Worm (Caenorhabditis elegans) whole organism, young adult: ENCODE results near the gene R07B7.6.

Source experiments
- B0019.2 ChIP-seq: fragments of 200-800 bp; sonication (Bioruptor generic); conservative IDR thresholded peaks from 2 replicates; pipeline ENCODE4 v1.3.6; 2022; ENCODE audit warnings: missing genetic modification reagents, missing genetic modification characterization, missing compliant biosample characterization
- F10E7.11 ChIP-seq: sonication (generic microtip); optimal IDR thresholded peaks from 2 replicates; lab custom pipeline; 2017; ENCODE audit warnings: mild to moderate bottlenecking, missing genetic modification characterization, moderate library complexity, missing compliant biosample characterization
- F23B12.7 ChIP-seq: sonication (generic microtip); optimal IDR thresholded peaks from 2 replicates; lab custom pipeline; 2017; ENCODE audit warnings: missing genetic modification characterization, mild to moderate bottlenecking, missing compliant biosample characterization, antibody characterized with exemption, moderate library complexity; ENCODE audit not compliant: insufficient read depth
- F33H1.4 ChIP-seq: fragments of 200-800 bp; sonication (Bioruptor generic); IDR thresholded peaks from 2 replicates; pipeline ENCODE4 v1.3.6; 2022; ENCODE audit warnings: missing genetic modification reagents, missing genetic modification characterization, missing compliant biosample characterization
- F39B2.1 ChIP-seq: fragments of 200-800 bp; sonication (Bioruptor generic); IDR thresholded peaks from 2 replicates; pipeline ENCODE4 v1.3.6; 2022; ENCODE audit warnings: missing genetic modification reagents, missing genetic modification characterization, missing compliant biosample characterization
- F57C9.4 ChIP-seq: sonication (generic microtip); optimal IDR thresholded peaks from 2 replicates; lab custom pipeline; 2017; ENCODE audit warnings: mild to moderate bottlenecking, missing genetic modification characterization, missing compliant biosample characterization
- K11D2.4 ChIP-seq: fragments of 200-800 bp; sonication (Bioruptor generic); IDR thresholded peaks from 2 replicates; pipeline ENCODE4 v1.3.6; 2022; ENCODE audit warnings: missing genetic modification reagents, missing genetic modification characterization, missing compliant biosample characterization
- T07F8.4 ChIP-seq: sonication (generic microtip); optimal IDR thresholded peaks from 2 replicates; lab custom pipeline; 2016; ENCODE audit warnings: mild to moderate bottlenecking, missing genetic modification characterization, moderate library complexity, missing compliant biosample characterization
- T26A5.8 ChIP-seq: sonication (generic microtip); optimal IDR thresholded peaks from 2 replicates; lab custom pipeline; 2016; ENCODE audit warnings: missing genetic modification characterization, missing compliant biosample characterization
- Y53F4B.3 ChIP-seq: fragments of 200-800 bp; sonication (Bioruptor generic); IDR thresholded peaks from 2 replicates; pipeline ENCODE4 v1.3.6; 2022; ENCODE audit warnings: missing genetic modification reagents, missing genetic modification characterization, missing compliant biosample characterization
- Y56A3A.18 ChIP-seq: fragments of 200-800 bp; sonication (Bioruptor generic); IDR thresholded peaks from 2 replicates; pipeline ENCODE4 v1.3.6; 2022; ENCODE audit warnings: missing genetic modification reagents, missing genetic modification characterization, missing compliant biosample characterization
- ZK185.1 ChIP-seq: sonication (generic microtip); optimal IDR thresholded peaks from 2 replicates; lab custom pipeline; 2016; ENCODE audit warnings: mild to moderate bottlenecking, missing genetic modification characterization, missing compliant biosample characterization; ENCODE audit not compliant: poor library complexity, severe bottlenecking
- akir-1 ChIP-seq: fragments of 200-800 bp; sonication (Bioruptor generic); optimal IDR thresholded peaks from 2 replicates; lab custom pipeline; 2018; ENCODE audit warnings: mild to moderate bottlenecking, missing genetic modification characterization, moderate library complexity, missing compliant biosample characterization
- ama-1 ChIP-seq, 3 experiments: fragments of 150-350 bp in 1 of 3; sonication (generic microtip) in 2 of 3; optimal IDR thresholded peaks; 2 replicates each; lab custom pipeline; 2014 to 2018; ENCODE audit warnings: missing biosample characterization in 2 of 3, missing genetic modification characterization in 2 of 3, missing genetic modification reagents in 2 of 3
- aptf-3 ChIP-seq: fragments of 200-800 bp; sonication (Bioruptor generic); IDR thresholded peaks from 2 replicates; pipeline ENCODE4 v1.3.6; 2022; ENCODE audit warnings: missing genetic modification characterization, missing compliant biosample characterization
- attf-5 ChIP-seq: fragments of 200-800 bp; sonication (Bioruptor generic); optimal IDR thresholded peaks from 2 replicates; lab custom pipeline; 2018; ENCODE audit warnings: mild to moderate bottlenecking, missing genetic modification characterization, missing compliant biosample characterization
- bed-2 ChIP-seq: fragments of 200-800 bp; sonication (Bioruptor generic); IDR thresholded peaks from 2 replicates; pipeline ENCODE4 v1.3.6; 2022; ENCODE audit warnings: missing genetic modification reagents, missing genetic modification characterization, missing compliant biosample characterization
- ceh-79 ChIP-seq: sonication (generic microtip); optimal IDR thresholded peaks from 2 replicates; lab custom pipeline; 2017; ENCODE audit warnings: mild to moderate bottlenecking, missing genetic modification characterization, missing compliant biosample characterization
- ceh-91 ChIP-seq: fragments of 200-800 bp; sonication (Bioruptor generic); IDR thresholded peaks from 2 replicates; pipeline ENCODE4 v1.3.6; 2022; ENCODE audit warnings: missing genetic modification reagents, missing genetic modification characterization, missing compliant biosample characterization
- chd-7 ChIP-seq: sonication (generic microtip); optimal IDR thresholded peaks from 2 replicates; lab custom pipeline; 2016; ENCODE audit warnings: mild to moderate bottlenecking, missing genetic modification characterization, moderate library complexity, missing compliant biosample characterization
- dox-1 ChIP-seq: fragments of 200-800 bp; sonication (Bioruptor generic); IDR thresholded peaks from 2 replicates; pipeline ENCODE4 v1.3.6; 2022; ENCODE audit warnings: missing genetic modification reagents, missing genetic modification characterization, missing compliant biosample characterization
- dpl-1 ChIP-seq: fragments of 150-350 bp; optimal IDR thresholded peaks from 2 replicates; lab custom pipeline; 2014; ENCODE audit warnings: missing biosample characterization, missing genetic modification reagents, missing genetic modification characterization
- hsf-1 ChIP-seq: fragments of 200-800 bp; sonication (Bioruptor generic); IDR thresholded peaks from 2 replicates; pipeline ENCODE4 v1.3.6; 2022; ENCODE audit warnings: missing genetic modification reagents, missing genetic modification characterization, missing compliant biosample characterization
- lag-1 ChIP-seq: fragments of 200-800 bp; sonication (Bioruptor generic); IDR thresholded peaks from 2 replicates; pipeline ENCODE4 v1.3.6; 2022; ENCODE audit warnings: missing genetic modification reagents, missing genetic modification characterization, missing compliant biosample characterization
- let-526 ChIP-seq: fragments of 200-800 bp; sonication (Bioruptor generic); IDR thresholded peaks from 2 replicates; pipeline ENCODE4 v1.3.6; 2022; ENCODE audit warnings: missing genetic modification reagents, missing genetic modification characterization, missing compliant biosample characterization
- lin-54 ChIP-seq: fragments of 200-800 bp; sonication (Bioruptor generic); optimal IDR thresholded peaks from 2 replicates; lab custom pipeline; 2018; ENCODE audit warnings: mild to moderate bottlenecking, missing genetic modification characterization, missing compliant biosample characterization
- lsl-1 ChIP-seq: fragments of 200-800 bp; sonication (Bioruptor generic); optimal IDR thresholded peaks from 2 replicates; lab custom pipeline; 2018; ENCODE audit warnings: mild to moderate bottlenecking, missing genetic modification characterization, moderate library complexity, missing compliant biosample characterization
- lsy-27 ChIP-seq: sonication (generic microtip); optimal IDR thresholded peaks from 2 replicates; lab custom pipeline; 2017; ENCODE audit warnings: missing genetic modification characterization, mild to moderate bottlenecking, missing compliant biosample characterization, antibody characterized with exemption, missing genotype, borderline replicate concordance; ENCODE audit not compliant: insufficient read depth
- madf-6 ChIP-seq: fragments of 200-800 bp; sonication (Bioruptor generic); IDR thresholded peaks from 2 replicates; pipeline ENCODE4 v1.3.6; 2022; ENCODE audit warnings: missing genetic modification reagents, missing genetic modification characterization, missing compliant biosample characterization
- madf-8 ChIP-seq: fragments of 200-800 bp; sonication (Bioruptor generic); conservative IDR thresholded peaks from 2 replicates; pipeline ENCODE4 v1.3.6; 2022; ENCODE audit warnings: missing genetic modification reagents, missing genetic modification characterization, missing compliant biosample characterization
- mel-28 ChIP-seq: sonication (generic microtip); optimal IDR thresholded peaks from 2 replicates; lab custom pipeline; 2016; ENCODE audit warnings: borderline replicate concordance, mild to moderate bottlenecking, missing genetic modification characterization, missing compliant biosample characterization
- pbrm-1 ChIP-seq: fragments of 200-800 bp; sonication (Bioruptor generic); IDR thresholded peaks from 2 replicates; pipeline ENCODE4 v1.3.6; 2022; ENCODE audit warnings: missing genetic modification reagents, missing genetic modification characterization, missing compliant biosample characterization
- pha-4 ChIP-seq: fragments of 150-350 bp; sonication (generic microtip); optimal IDR thresholded peaks from 2 replicates; lab custom pipeline; 2014; ENCODE audit warnings: missing biosample characterization, missing genetic modification reagents, missing genetic modification characterization
- rcor-1 ChIP-seq: fragments of 200-800 bp; sonication (Bioruptor generic); IDR thresholded peaks from 2 replicates; pipeline ENCODE4 v1.3.6; 2022; ENCODE audit warnings: missing genetic modification reagents, missing genetic modification characterization, missing compliant biosample characterization
- rec-8 ChIP-seq, 2 experiments: sonication (generic microtip); optimal IDR thresholded peaks; 2 replicates each; lab custom pipeline; 2016; ENCODE audit warnings: mild to moderate bottlenecking in 2 of 2, missing genetic modification characterization in 2 of 2, missing genetic modification reagents in 2 of 2, missing genotype in 2 of 2, missing biosample characterization in 1 of 2, missing compliant biosample characterization in 1 of 2, moderate library complexity in 1 of 2
- sea-2 ChIP-seq: fragments of 200-800 bp; sonication (Bioruptor generic); IDR thresholded peaks from 2 replicates; pipeline ENCODE4 v1.3.6; 2022; ENCODE audit warnings: missing genetic modification characterization, missing compliant biosample characterization
- snpc-1.3 ChIP-seq: sonication (generic microtip); optimal IDR thresholded peaks from 2 replicates; lab custom pipeline; 2017; ENCODE audit warnings: missing genetic modification characterization, mild to moderate bottlenecking, missing compliant biosample characterization, antibody characterized with exemption, moderate library complexity, missing genotype, missing genetic modification reagents; ENCODE audit not compliant: insufficient read depth
- snpc-3.4 ChIP-seq: sonication (generic microtip); optimal IDR thresholded peaks from 2 replicates; lab custom pipeline; 2017; ENCODE audit warnings: missing genetic modification characterization, mild to moderate bottlenecking, missing compliant biosample characterization, antibody characterized with exemption, moderate library complexity, missing genotype, missing genetic modification reagents
- snpc-4 ChIP-seq, 5 experiments: fragments of 150-350 bp in 1 of 5; sonication (generic microtip) in 4 of 5; optimal IDR thresholded peaks; 2 replicates each; lab custom pipeline; 2014 to 2018; ENCODE audit warnings: missing genetic modification characterization in 5 of 5, missing biosample characterization in 3 of 5, antibody characterized with exemption in 2 of 5, mild to moderate bottlenecking in 2 of 5, missing compliant biosample characterization in 2 of 5, missing genotype in 2 of 5, moderate library complexity in 2 of 5, missing genetic modification reagents in 1 of 5
- unc-130 ChIP-seq: sonication (generic microtip); optimal IDR thresholded peaks from 2 replicates; lab custom pipeline; 2016; ENCODE audit warnings: missing genetic modification reagents, missing genetic modification characterization, missing compliant biosample characterization
- unc-62 ChIP-seq: fragments of 150-350 bp; optimal IDR thresholded peaks from 2 replicates; lab custom pipeline; 2014; ENCODE audit warnings: missing biosample characterization, missing genetic modification reagents, missing genetic modification characterization
- xnd-1 ChIP-seq: sonication (generic microtip); optimal IDR thresholded peaks from 2 replicates; lab custom pipeline; 2016; ENCODE audit warnings: missing genotype, missing genetic modification reagents, missing genetic modification characterization, missing compliant biosample characterization
- zfh-2 ChIP-seq: fragments of 200-800 bp; sonication (Bioruptor generic); conservative IDR thresholded peaks from 2 replicates; pipeline ENCODE4 v1.3.6; 2022; ENCODE audit warnings: missing genetic modification reagents, missing genetic modification characterization, missing compliant biosample characterization
- ztf-25 ChIP-seq: fragments of 200-800 bp; sonication (Bioruptor generic); IDR thresholded peaks from 2 replicates; pipeline ENCODE4 v1.3.6; 2022; ENCODE audit warnings: missing genetic modification reagents, missing genetic modification characterization, missing compliant biosample characterization
- ztf-3 ChIP-seq: fragments of 200-800 bp; sonication (Bioruptor generic); optimal IDR thresholded peaks from 2 replicates; lab custom pipeline; 2018; ENCODE audit warnings: mild to moderate bottlenecking, missing genetic modification characterization, missing compliant biosample characterization

R07B7.6 gene

DNA sequence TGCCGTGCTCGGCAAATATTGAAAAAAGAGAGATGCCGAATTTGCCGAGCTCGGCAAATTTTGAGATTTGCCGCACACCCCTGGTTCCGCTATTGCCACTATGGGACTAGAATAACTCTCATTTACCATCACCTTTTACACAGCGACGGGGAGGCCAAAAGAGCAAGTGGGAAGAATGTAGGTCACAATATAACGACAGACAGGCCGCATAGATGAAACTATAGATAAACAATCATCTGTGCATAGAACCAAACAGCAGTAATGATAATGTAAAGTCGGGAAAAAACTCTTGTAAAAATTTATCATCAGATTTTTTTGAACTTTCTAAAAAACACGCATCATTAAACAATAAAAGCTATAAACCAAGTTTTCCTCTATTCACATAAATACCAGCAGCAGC is 6.3 kb downstream of the R07B7.6 start, which contains the start of gene kmo-2:
Gene kmo-2, minus strand, starts transcription at position 101 of the 400 bp plus-strand sequence.
- TF ChIP-seq ZK185.1 (tag; lab: Kevin White, UChicago) (no peak), let-526 (GFP tag; lab: Robert Waterston, UW) (no peak), ama-1 (optimal IDR thresholded peaks at IDR 0.05; lab: Kevin White, UChicago) (no peak), ama-1 (GFP tag; optimal IDR thresholded peaks at IDR 0.05; lab: Kevin White, UChicago) (no peak), ztf-25 (GFP tag; lab: Robert Waterston, UW) (no peak), snpc-1.3 (tag; lab: Kevin White, UChicago) (no peak), rec-8 (tag; optimal IDR thresholded peaks at IDR 0.05; lab: Kevin White, UChicago) (no peak), bed-2 (GFP tag; lab: Robert Waterston, UW) (no peak), madf-6 (GFP tag; lab: Robert Waterston, UW) (no peak), mel-28 (tag; lab: Kevin White, UChicago) (no peak), lin-54 (GFP tag; lab: Kevin White, UChicago) (no peak), unc-62 (GFP tag; lab: Kevin White, UChicago) (no peak), hsf-1 (no peak), aptf-3 (GFP tag; lab: Robert Waterston, UW) (no peak), akir-1 (GFP tag; lab: Kevin White, UChicago) (no peak), F10E7.11 (tag; lab: Kevin White, UChicago) (no peak), sea-2 (GFP tag; lab: Robert Waterston, UW) (no peak), lag-1 (no peak), xnd-1 (no peak)

DNA sequence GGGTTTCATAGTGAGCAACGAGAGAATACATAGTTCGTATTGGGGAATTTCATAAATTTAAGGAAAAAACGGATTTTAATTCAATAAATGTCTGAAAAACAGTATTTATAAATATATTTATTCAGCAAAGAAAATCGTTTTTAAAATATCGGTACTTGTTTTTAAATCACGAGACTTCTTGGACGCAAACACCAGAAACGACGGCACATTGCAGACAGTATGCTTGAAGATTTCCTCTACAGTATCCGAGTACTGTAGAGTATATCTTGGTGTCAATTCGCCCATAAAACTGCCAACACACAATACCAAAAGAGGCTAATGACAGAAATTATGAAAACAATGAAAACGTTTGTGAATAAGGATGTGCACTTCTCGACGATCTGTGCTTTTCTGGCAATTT is 8.9 kb downstream of the R07B7.6 start:
- TF ChIP-seq rcor-1: no peak
- TF ChIP-seq lsy-27: no peak
- no peak for TF ChIP-seq lin-54 (GFP tag; lab: Kevin White, UChicago)
- no peak; the same call in 1 of the 2 replicates for TF ChIP-seq madf-6 (GFP tag; lab: Robert Waterston, UW)
- peak; percentile 64 for TF ChIP-seq F23B12.7 (tag; lab: Kevin White, UChicago)
- no peak for TF ChIP-seq T07F8.4 (tag; lab: Kevin White, UChicago)
- TF ChIP-seq ceh-79 (tag; lab: Kevin White, UChicago): no peak
- no peak for TF ChIP-seq zfh-2
- no peak for TF ChIP-seq F39B2.1 (GFP tag; lab: Robert Waterston, UW)
- TF ChIP-seq dpl-1 (GFP tag; lab: Kevin White, UChicago): peak; percentile 20
- peak; percentile 29; the same call in 1 of the 2 replicates for TF ChIP-seq dox-1 (GFP tag; lab: Robert Waterston, UW)
- TF ChIP-seq madf-8 (GFP tag; lab: Robert Waterston, UW): no peak
- TF ChIP-seq T26A5.8 (tag; lab: Kevin White, UChicago): no peak
- no peak for TF ChIP-seq F57C9.4 (tag; lab: Kevin White, UChicago)
- peak; percentile 86 for TF ChIP-seq lsl-1 (GFP tag; lab: Kevin White, UChicago)
- TF ChIP-seq B0019.2 (GFP tag; lab: Robert Waterston, UW): no peak
- no peak for TF ChIP-seq attf-5 (GFP tag; lab: Kevin White, UChicago)
- TF ChIP-seq unc-130 (GFP tag; lab: Kevin White, UChicago): no peak
- TF ChIP-seq snpc-4 (GFP tag; optimal IDR thresholded peaks at IDR 0.05; lab: Kevin White, UChicago): no peak
- peak in 1 of 4 experiments; percentile 49 for TF ChIP-seq snpc-4 (tag; optimal IDR thresholded peaks at IDR 0.05; lab: Kevin White, UChicago)
- no peak for TF ChIP-seq lag-1
- TF ChIP-seq hsf-1: no peak
- TF ChIP-seq F33H1.4 (GFP tag; lab: Robert Waterston, UW): 0 out of 2 replicates have a peak, but pooled peaks have one; percentile 15
- TF ChIP-seq ztf-3 (GFP tag; lab: Kevin White, UChicago): no peak
- TF ChIP-seq chd-7 (tag; lab: Kevin White, UChicago): no peak
- TF ChIP-seq snpc-3.4: peak; percentile 24
- no peak for TF ChIP-seq Y53F4B.3 (GFP tag; lab: Robert Waterston, UW)
- 0 out of 2 replicates have a peak, but pooled peaks have one; percentile 37 for TF ChIP-seq pbrm-1 (GFP tag; lab: Robert Waterston, UW)
- no peak for TF ChIP-seq pha-4 (tag; lab: Kevin White, UChicago)
- TF ChIP-seq K11D2.4 (GFP tag; lab: Robert Waterston, UW): 0 out of 2 replicates have a peak, but pooled peaks have one; percentile 18
- no peak for TF ChIP-seq Y56A3A.18 (GFP tag; lab: Robert Waterston, UW)
- TF ChIP-seq ceh-91 (GFP tag; lab: Robert Waterston, UW): no peak
- TF ChIP-seq, all 124 proteins: peak for 9
